Fruit fly (Drosophila melanogaster): ENCODE data around the gene RpS3.

DNA sequence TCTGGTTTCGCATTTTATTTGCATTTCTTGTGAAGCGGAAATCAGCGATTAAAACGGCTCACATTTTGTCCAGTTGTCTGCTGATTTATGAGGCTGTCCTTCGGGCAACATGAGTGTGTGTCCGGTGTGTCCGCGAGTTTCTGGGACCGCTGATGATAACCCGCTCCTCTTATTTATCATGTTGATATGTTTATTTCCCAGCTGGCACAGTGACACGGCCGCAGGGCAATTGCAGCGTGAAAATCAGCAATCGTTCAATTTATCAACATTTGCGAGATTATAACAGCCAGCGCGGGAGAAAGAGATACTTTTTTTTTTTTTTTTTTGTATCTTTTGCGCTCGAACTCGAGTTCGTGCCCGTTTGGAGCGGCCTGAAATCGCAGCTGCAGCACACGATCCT, 1.7 kb downstream of the RpS3 start:
- TF ChIP-seq h (optimal IDR thresholded peaks at IDR 0.05) (no peak), Sin3A (optimal IDR thresholded peaks at IDR 0.05) (no peak), insv (optimal IDR thresholded peaks at IDR 0.05) (no peak), psq (optimal IDR thresholded peaks at IDR 0.05) (no peak), Myc (optimal IDR thresholded peaks at IDR 0.05) (no peak)

Measured in Kc167 (cell line).